Worm (Caenorhabditis elegans): ENCODE data around the gene mrps-24.
A peak's percentile ranks its signal among the peaks of the same experiment; 100 is the strongest.

mrps-24 gene

DNA sequence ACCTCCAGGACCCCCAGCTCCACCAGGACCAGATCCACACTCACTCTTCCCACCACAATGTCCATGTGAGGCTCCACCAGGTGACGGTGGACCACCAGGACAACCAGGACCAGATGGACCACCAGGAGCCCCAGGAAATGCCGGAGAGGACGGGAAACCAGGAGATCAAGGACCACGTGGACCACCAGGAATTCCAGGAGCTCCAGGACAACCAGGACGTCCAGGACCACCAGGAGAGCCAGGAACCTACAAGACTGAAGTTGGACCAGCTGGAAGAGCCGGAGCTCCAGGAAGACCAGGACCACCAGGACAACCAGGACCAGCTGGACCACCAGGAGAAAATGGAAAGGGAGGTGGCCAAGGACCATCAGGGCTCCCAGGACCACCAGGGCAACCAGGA is 44.3 kb downstream of the mrps-24 start:
- TF ChIP-seq ham-2 (GFP tag; optimal IDR thresholded peaks at IDR 0.05) (no peak), ceh-83 (GFP tag; optimal IDR thresholded peaks at IDR 0.05) (no peak), blmp-1 (tag; optimal IDR thresholded peaks at IDR 0.05) (no peak), bed-3 (GFP tag; optimal IDR thresholded peaks at IDR 0.05) (no peak), zip-8 (tag; optimal IDR thresholded peaks at IDR 0.05) (no peak), sptf-1 (tag; optimal IDR thresholded peaks at IDR 0.05) (no peak), pha-4 (tag; optimal IDR thresholded peaks at IDR 0.05) (no peak)

ce11 chrIV:7757245-7757644 is 47.4 kb downstream of the mrps-24 start, which contains the start of gene C46A5.4:
Gene C46A5.4 (minus strand): TSS chrIV:7757345.
- TF ChIP-seq blmp-1 (tag; optimal IDR thresholded peaks at IDR 0.05) = no peak
- peak; percentile 57 for TF ChIP-seq zip-8 (tag; optimal IDR thresholded peaks at IDR 0.05)
- no peak for TF ChIP-seq tbx-8 (GFP tag; optimal IDR thresholded peaks at IDR 0.05)
- no peak for TF ChIP-seq hlh-1 (tag; optimal IDR thresholded peaks at IDR 0.05)
- no peak for TF ChIP-seq mls-2 (tag; optimal IDR thresholded peaks at IDR 0.05)

DNA sequence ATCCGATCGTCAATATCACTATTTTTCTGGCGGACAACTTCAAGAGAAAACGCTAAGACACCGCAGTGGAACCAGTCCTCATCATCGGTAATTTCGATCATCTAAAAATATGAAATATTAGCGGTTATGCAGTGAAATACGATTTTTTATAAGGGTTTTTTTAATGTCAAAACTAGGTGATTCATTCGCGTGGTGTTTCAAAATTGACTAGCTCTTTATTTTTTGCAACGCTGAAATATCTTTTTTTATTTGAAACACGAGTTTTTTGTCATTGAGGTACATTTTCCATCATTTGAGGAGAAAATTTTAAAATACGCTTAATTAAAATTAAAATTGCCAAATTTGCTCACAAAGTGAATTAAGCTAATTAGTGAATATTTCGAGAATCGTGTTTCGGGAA is 49.7 kb downstream of the mrps-24 start, which contains the start of gene dsb-3:
Gene dsb-3, minus strand, starts transcription at position 101 of the 400 bp plus-strand sequence.
- TF ChIP-seq lin-13 (tag; optimal IDR thresholded peaks at IDR 0.05) (no peak), nhr-2 (tag; optimal IDR thresholded peaks at IDR 0.05) (no peak), hlh-1 (tag; optimal IDR thresholded peaks at IDR 0.05) (no peak), ces-1 (GFP tag; optimal IDR thresholded peaks at IDR 0.05) (no peak), mep-1 (tag; optimal IDR thresholded peaks at IDR 0.05) (no peak), nhr-76 (tag; optimal IDR thresholded peaks at IDR 0.05) (no peak), ceh-83 (GFP tag; optimal IDR thresholded peaks at IDR 0.05) (no peak)

DNA sequence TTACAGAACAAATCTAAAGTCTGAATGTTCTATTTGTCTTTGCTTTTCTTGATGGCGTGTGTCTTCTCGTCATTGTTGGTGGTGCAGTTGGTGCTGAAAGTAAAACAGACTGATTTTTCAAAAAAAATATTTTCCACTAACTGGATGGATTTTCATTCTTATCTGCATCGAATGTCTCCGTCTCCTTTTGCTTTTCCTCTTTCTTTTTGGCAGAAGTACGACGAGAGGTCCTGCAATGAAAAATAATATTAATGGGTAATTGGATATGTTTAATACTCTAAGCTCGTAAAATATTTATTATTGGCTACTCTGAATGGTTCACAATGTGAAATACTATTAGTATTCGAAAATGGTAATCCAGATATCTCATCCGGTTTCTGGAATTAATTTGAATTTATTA is 50.3 kb downstream of the mrps-24 start, which contains the start of gene del-7:
Gene del-7, plus strand, starts transcription at position 301 of the 400 bp plus-strand sequence.
- no peak for TF ChIP-seq snpc-4 (tag; optimal IDR thresholded peaks at IDR 0.05)
- no peak for TF ChIP-seq hlh-1 (tag; optimal IDR thresholded peaks at IDR 0.05)
- no peak for TF ChIP-seq M03D4.4 (tag; optimal IDR thresholded peaks at IDR 0.05)
- no peak for TF ChIP-seq ceh-83 (GFP tag; optimal IDR thresholded peaks at IDR 0.05)
- TF ChIP-seq flh-1 (GFP tag; optimal IDR thresholded peaks at IDR 0.05) = no peak
